Fruit fly (Drosophila melanogaster): ENCODE measurements around the gene CG14712.
A peak's percentile ranks its signal among the peaks of the same experiment; 100 is the strongest.

The CG14712 gene

DNA sequence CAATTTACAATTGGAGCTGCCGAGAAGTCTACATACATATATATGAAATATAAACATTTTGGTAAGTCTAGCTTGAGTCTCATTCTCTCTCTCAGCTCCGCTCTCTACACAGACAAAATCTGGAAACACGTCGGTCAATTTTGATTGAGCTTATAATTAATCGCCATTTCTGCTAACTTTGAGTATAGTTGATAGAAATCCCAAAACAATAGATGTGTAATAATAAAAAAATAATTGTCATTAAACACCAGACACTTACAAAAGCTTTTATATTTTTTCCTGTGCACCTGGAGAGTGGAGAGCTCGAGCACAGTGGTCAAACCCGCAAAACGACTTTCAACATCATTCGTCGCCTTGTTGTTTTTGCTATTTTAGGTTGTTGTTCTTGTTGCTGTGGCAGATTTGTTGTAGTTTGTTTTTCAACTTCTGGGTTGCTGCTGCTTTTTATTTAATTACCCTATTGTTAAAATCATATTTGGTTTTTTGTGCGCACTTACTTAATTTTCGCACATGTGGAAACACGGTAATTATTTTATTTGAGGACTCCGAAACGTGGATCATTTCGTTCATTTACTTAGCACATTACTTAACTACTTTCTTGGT, 28.2 kb downstream of the CG14712 start (continued):
- TF ChIP-seq Hr3 (GFP tag; optimal IDR thresholded peaks at IDR 0.05) (peak; percentile 92), pita (GFP tag; optimal IDR thresholded peaks at IDR 0.05) (no peak), CG4360 (GFP tag; IDR thresholded peaks at IDR 0.05) (peak; percentile 78), CG8290 (GFP tag; optimal IDR thresholded peaks at IDR 0.05) (peak; percentile 80), CG8290 (tag; optimal IDR thresholded peaks at IDR 0.05) (peak in 1 of 2 experiments; percentile 96), Dfd (GFP tag; optimal IDR thresholded peaks at IDR 0.05) (no peak), abd-A (tag; optimal IDR thresholded peaks at IDR 0.05) (peak; percentile 29), bcd (GFP tag; optimal IDR thresholded peaks at IDR 0.05) (peak; percentile 96), CG3281 (GFP tag; optimal IDR thresholded peaks at IDR 0.05) (peak; percentile 95), Atf-2 (GFP tag; optimal IDR thresholded peaks at IDR 0.05) (peak; percentile 93), CG15011 (GFP tag; optimal IDR thresholded peaks at IDR 0.05) (peak; percentile 90), ewg (GFP tag; optimal IDR thresholded peaks at IDR 0.05) (peak; percentile 87), CG9876 (GFP tag; optimal IDR thresholded peaks at IDR 0.05) (peak; percentile 86), Fer1 (GFP tag; optimal IDR thresholded peaks at IDR 0.05) (peak; percentile 96), ttk (GFP tag; IDR thresholded peaks at IDR 0.05) (peak; percentile 95), ab (GFP tag; optimal IDR thresholded peaks at IDR 0.05) (peak; percentile 84), CG13424 (tag; optimal IDR thresholded peaks at IDR 0.05) (peak; percentile 97), NC2α (GFP tag; optimal IDR thresholded peaks at IDR 0.05) (peak; percentile 88), caup (GFP tag; optimal IDR thresholded peaks at IDR 0.05; ENCODE audit: severe bottlenecking) (peak; percentile 96), CG14710 (tag; optimal IDR thresholded peaks at IDR 0.05) (peak; percentile 93), CG13296 (GFP tag; optimal IDR thresholded peaks at IDR 0.05) (peak; percentile 94), gcm (GFP tag; optimal IDR thresholded peaks at IDR 0.05) (peak; percentile 95), ac (GFP tag; optimal IDR thresholded peaks at IDR 0.05) (peak; percentile 59), CG10543 (GFP tag; optimal IDR thresholded peaks at IDR 0.05) (peak; percentile 25), sob (GFP tag; IDR thresholded peaks at IDR 0.05) (peak; percentile 97), CG12219 (GFP tag; optimal IDR thresholded peaks at IDR 0.05) (peak; percentile 96), CG7271 (tag; optimal IDR thresholded peaks at IDR 0.05) (peak; percentile 69), CG12391 (tag; optimal IDR thresholded peaks at IDR 0.05) (peak; percentile 98), CTCF (GFP tag; optimal IDR thresholded peaks at IDR 0.05) (peak; percentile 53), HmgD (GFP tag; optimal IDR thresholded peaks at IDR 0.05) (peak; percentile 75), Dbx (GFP tag; IDR thresholded peaks at IDR 0.05) (peak; percentile 97), B-H2 (GFP tag; optimal IDR thresholded peaks at IDR 0.05) (peak; percentile 71), MESR4 (GFP tag; optimal IDR thresholded peaks at IDR 0.05) (peak; percentile 60), CG11696 (GFP tag; IDR thresholded peaks at IDR 0.05) (peak; percentile 91), Sry-β (GFP tag; optimal IDR thresholded peaks at IDR 0.05) (peak; percentile 59), row (GFP tag; IDR thresholded peaks at IDR 0.05) (peak; percentile 97), CG7963 (GFP tag; IDR thresholded peaks at IDR 0.05; ENCODE audit: partially characterized antibody) (no peak), da (GFP tag; optimal IDR thresholded peaks at IDR 0.05) (peak; percentile 57), CG10565 (GFP tag; optimal IDR thresholded peaks at IDR 0.05) (peak; percentile 75), en (GFP tag; optimal IDR thresholded peaks at IDR 0.05) (peak; percentile 88), D (optimal IDR thresholded peaks at IDR 0.05) (no peak), D (GFP tag; optimal IDR thresholded peaks at IDR 0.05) (peak; percentile 86), CG18262 (tag; optimal IDR thresholded peaks at IDR 0.05) (peak; percentile 95), onecut (GFP tag; IDR thresholded peaks at IDR 0.05) (peak; percentile 91), ase (GFP tag; IDR thresholded peaks at IDR 0.05) (peak; percentile 95), CG5180 (GFP tag; optimal IDR thresholded peaks at IDR 0.05) (peak; percentile 82), CG8089 (GFP tag; optimal IDR thresholded peaks at IDR 0.05) (peak; percentile 90), stwl (tag; optimal IDR thresholded peaks at IDR 0.05) (peak; percentile 37), inv (GFP tag; IDR thresholded peaks at IDR 0.05; ENCODE audit: partially characterized antibody) (no peak), Mrtf (GFP tag; IDR thresholded peaks at IDR 0.05) (peak; percentile 96), Med (GFP tag) (peak; percentile 100)

Measured in whole organism, embryonic.